Worm (Caenorhabditis elegans) whole organism, late embryonic: ENCODE measurements around the gene cyp-29A4.

Experiments
- dve-1 ChIP-seq: sonication (generic microtip); optimal IDR thresholded peaks from 2 replicates; lab custom pipeline; 2017; ENCODE audit warnings: antibody characterized with exemption, mild to moderate bottlenecking, missing genetic modification characterization, missing compliant biosample characterization
- fkh-10 ChIP-seq: fragments of 150-350 bp; optimal IDR thresholded peaks from 2 replicates; lab custom pipeline; 2014; ENCODE audit warnings: missing biosample characterization, missing genetic modification reagents, missing genetic modification characterization
- fkh-6 ChIP-seq: sonication (generic microtip); optimal IDR thresholded peaks from 2 replicates; lab custom pipeline; 2016; ENCODE audit warnings: missing genetic modification characterization, missing compliant biosample characterization
- hlh-15 ChIP-seq: sonication (generic microtip); optimal IDR thresholded peaks from 2 replicates; lab custom pipeline; 2016; ENCODE audit warnings: missing genetic modification characterization, missing compliant biosample characterization
- nhr-11 ChIP-seq: fragments of 150-350 bp; optimal IDR thresholded peaks from 2 replicates; lab custom pipeline; 2014; ENCODE audit warnings: missing biosample characterization, missing genetic modification characterization
- npax-4 ChIP-seq: sonication (generic microtip); optimal IDR thresholded peaks from 2 replicates; lab custom pipeline; 2016; ENCODE audit warnings: missing genetic modification characterization, missing compliant biosample characterization
- pha-4 ChIP-seq: fragments of 150-350 bp; optimal IDR thresholded peaks from 2 replicates; lab custom pipeline; 2018; ENCODE audit warnings: missing biosample characterization, missing genetic modification reagents, missing genetic modification characterization

- no peak for TF ChIP-seq pha-4
- TF ChIP-seq nhr-11 (tag; lab: Kevin White, UChicago): no peak
- TF ChIP-seq npax-4 (tag; lab: Kevin White, UChicago): no peak
- no peak for TF ChIP-seq hlh-15
- TF ChIP-seq fkh-6 (tag; lab: Kevin White, UChicago): no peak
- no peak for TF ChIP-seq dve-1 (tag; lab: Kevin White, UChicago)
- TF ChIP-seq fkh-10 (GFP tag; lab: Kevin White, UChicago): no peak
These were observed 7.0 kb downstream of the cyp-29A4 start, which contains the start of gene pitr-4 for ce11 chrV:9661514-9661913.
